Fruit fly (Drosophila melanogaster): ENCODE measurements around the gene CG5391.

Gene CG5391

DNA sequence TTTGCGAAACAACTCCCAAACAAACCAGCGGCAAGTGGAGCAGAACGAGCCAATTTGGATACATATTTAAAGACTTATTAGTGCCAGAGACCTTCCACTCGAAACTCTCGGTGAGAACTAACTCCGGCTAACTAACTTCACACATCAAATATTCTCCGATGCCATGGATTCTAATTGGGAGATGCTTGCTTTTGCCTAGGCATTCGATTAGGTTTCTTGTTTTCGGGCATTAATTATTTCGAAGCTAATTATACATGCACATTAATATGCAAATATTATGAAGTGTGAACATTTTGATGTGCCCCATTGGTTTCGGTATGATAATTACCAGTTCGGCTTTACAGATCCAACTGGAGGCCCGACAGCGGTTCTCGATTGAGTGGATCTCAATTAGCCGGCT lies 8.2 kb upstream of the CG5391 start, which contains the start of gene CG5386:
TSS of gene CG5386 (minus strand) at position 101 of the 400 bp plus-strand sequence.
- TF ChIP-seq br (GFP tag; optimal IDR thresholded peaks at IDR 0.05) (no peak), HLH106 (tag; optimal IDR thresholded peaks at IDR 0.05) (no peak), GATAd (GFP tag; optimal IDR thresholded peaks at IDR 0.05) (no peak), Dif (GFP tag; optimal IDR thresholded peaks at IDR 0.05; ENCODE audit: partially characterized antibody) (no peak), usp (GFP tag; optimal IDR thresholded peaks at IDR 0.05) (no peak)

DNA sequence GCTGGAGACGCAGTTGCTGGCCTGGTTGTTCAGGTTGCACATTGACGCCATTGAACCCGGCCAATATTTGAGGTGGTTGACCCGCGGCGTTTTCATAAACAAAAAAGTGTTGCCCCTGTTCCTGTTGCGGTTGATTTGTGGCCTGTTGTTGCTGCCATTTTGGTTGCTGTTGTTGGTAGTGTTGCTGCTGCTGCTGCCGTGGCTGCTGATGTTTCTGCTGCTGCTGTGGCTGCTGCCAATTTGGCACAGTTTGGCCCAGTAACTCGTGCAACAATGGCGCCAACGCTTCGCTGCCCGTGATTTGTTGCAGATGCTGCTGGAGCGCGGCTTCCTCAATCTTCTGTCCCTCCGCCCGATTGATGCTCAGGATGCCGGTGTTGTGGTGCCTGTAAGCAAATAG lies 7.7 kb upstream of the CG5391 start:
- TF ChIP-seq dmrt93B (GFP tag; optimal IDR thresholded peaks at IDR 0.05) (no peak), CG32264 (GFP tag; optimal IDR thresholded peaks at IDR 0.05) (no peak), fru (GFP tag; optimal IDR thresholded peaks at IDR 0.05) (no peak), dl (GFP tag; optimal IDR thresholded peaks at IDR 0.05; ENCODE audit: insufficient read depth in 1 of 2, partially characterized antibody in 2 of 2) (no peak), Dfd (GFP tag; optimal IDR thresholded peaks at IDR 0.05) (peak; percentile 74), CG9705 (GFP tag; optimal IDR thresholded peaks at IDR 0.05) (no peak)

DNA sequence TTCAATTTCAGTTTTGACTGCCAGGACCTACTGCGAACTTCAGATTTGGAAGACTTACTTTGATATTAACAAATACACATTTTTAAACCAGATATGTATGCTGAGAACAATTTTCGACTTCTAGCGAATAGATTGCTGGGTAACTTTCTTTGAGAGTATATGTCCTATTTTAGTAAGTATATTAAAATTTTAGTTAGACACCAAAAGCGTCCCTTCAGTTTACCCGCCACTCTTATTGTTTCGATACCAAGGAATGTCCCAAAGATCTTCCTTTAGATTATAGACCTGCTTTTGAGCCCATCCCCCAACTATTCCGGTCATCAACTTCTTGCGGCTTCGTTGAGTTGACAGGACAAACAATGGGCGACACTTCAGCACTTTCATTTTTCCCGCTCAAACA lies 6.3 kb upstream of the CG5391 start, which contains the start of gene CG5388:
TSS of gene CG5388 (minus strand) at position 101 of the 400 bp plus-strand sequence.
- TF ChIP-seq tai (GFP tag; optimal IDR thresholded peaks at IDR 0.05), result no peak
- TF ChIP-seq CG32264 (GFP tag; optimal IDR thresholded peaks at IDR 0.05), result no peak
- TF ChIP-seq Sp1 (GFP tag; optimal IDR thresholded peaks at IDR 0.05), result no peak
- TF ChIP-seq Dif (GFP tag; optimal IDR thresholded peaks at IDR 0.05; ENCODE audit: partially characterized antibody), result no peak
- no peak for TF ChIP-seq GATAd (GFP tag; optimal IDR thresholded peaks at IDR 0.05)
- TF ChIP-seq CG9705 (GFP tag; optimal IDR thresholded peaks at IDR 0.05), result no peak
- no peak for TF ChIP-seq Myc (optimal IDR thresholded peaks at IDR 0.05)
- no peak for TF ChIP-seq fru (GFP tag; optimal IDR thresholded peaks at IDR 0.05)
- no peak for TF ChIP-seq Hnf4 (GFP tag; optimal IDR thresholded peaks at IDR 0.05)
- no peak for TF ChIP-seq Hr78 (GFP tag; optimal IDR thresholded peaks at IDR 0.05)

DNA sequence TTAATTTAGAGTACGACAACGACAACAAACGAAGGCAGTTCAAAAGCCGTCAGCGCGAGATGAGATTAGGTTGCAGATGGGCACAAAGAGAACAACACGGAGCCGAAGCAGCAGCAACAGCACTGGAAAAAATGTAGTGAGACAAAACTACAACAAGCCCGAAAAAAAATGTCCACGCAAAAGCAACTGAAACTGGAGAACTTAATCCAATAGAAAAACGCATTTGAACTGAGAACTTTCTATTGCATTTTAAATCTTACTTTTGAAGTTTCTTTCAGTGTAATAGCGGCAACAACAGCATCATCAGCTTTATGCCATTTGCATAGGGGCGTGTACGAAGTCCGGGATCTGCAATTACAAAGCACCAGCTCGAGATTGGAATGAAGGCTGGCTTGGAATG lies 5.6 kb upstream of the CG5391 start:
- TF ChIP-seq Hnf4 (GFP tag; optimal IDR thresholded peaks at IDR 0.05) (peak; percentile 55), br (GFP tag; optimal IDR thresholded peaks at IDR 0.05) (peak; percentile 64), fru (GFP tag; optimal IDR thresholded peaks at IDR 0.05) (peak; percentile 57), woc (GFP tag; optimal IDR thresholded peaks at IDR 0.05) (peak; percentile 16), rgr (GFP tag; optimal IDR thresholded peaks at IDR 0.05) (peak; percentile 47), CG9705 (GFP tag; optimal IDR thresholded peaks at IDR 0.05) (peak; percentile 17), OdsH (GFP tag; optimal IDR thresholded peaks at IDR 0.05) (peak; percentile 46), tai (GFP tag; optimal IDR thresholded peaks at IDR 0.05) (peak; percentile 33), CG32264 (GFP tag; optimal IDR thresholded peaks at IDR 0.05) (no peak), HLH106 (tag; optimal IDR thresholded peaks at IDR 0.05) (peak; percentile 64), Sp1 (GFP tag; optimal IDR thresholded peaks at IDR 0.05) (peak; percentile 62), foxo (GFP tag; optimal IDR thresholded peaks at IDR 0.05) (peak in 1 of 2 experiments; percentile 64), ey (GFP tag; optimal IDR thresholded peaks at IDR 0.05) (peak; percentile 65), Rel (GFP tag; optimal IDR thresholded peaks at IDR 0.05) (no peak), Rel (tag; optimal IDR thresholded peaks at IDR 0.05) (no peak), psq (GFP tag; optimal IDR thresholded peaks at IDR 0.05) (peak; percentile 27), Dif (GFP tag; optimal IDR thresholded peaks at IDR 0.05; ENCODE audit: partially characterized antibody) (no peak), h (GFP tag; optimal IDR thresholded peaks at IDR 0.05) (peak; percentile 71), Dfd (GFP tag; optimal IDR thresholded peaks at IDR 0.05) (no peak)

DNA sequence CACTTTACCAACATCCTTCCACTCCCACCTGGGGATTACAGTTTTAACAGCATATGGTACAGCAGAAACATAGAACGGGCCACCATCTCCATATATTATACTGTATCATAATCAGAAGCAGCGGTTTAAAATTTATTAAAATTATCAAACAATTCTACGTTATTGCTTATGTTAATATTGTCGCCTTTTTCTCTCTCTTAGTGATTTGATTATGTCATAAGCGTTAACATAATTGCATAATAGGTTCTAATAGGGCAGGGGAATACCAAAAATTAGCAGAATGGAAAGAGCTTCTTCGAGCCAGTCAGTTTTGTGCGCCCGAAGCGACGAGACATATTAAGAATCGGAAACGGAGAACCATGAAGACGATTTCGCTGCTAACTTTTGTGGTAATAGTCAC lies 2.3 kb downstream of the CG5391 start, which contains the start of gene CG13862:
TSS of gene CG13862 (plus strand) at position 301 of the 400 bp plus-strand sequence.
- TF ChIP-seq Sp1 (GFP tag; optimal IDR thresholded peaks at IDR 0.05) (no peak), OdsH (GFP tag; optimal IDR thresholded peaks at IDR 0.05) (no peak), psq (GFP tag; optimal IDR thresholded peaks at IDR 0.05) (no peak), Hnf4 (GFP tag; optimal IDR thresholded peaks at IDR 0.05) (no peak), CrebA (GFP tag; optimal IDR thresholded peaks at IDR 0.05; ENCODE audit: borderline replicate concordance) (no peak), fru (GFP tag; optimal IDR thresholded peaks at IDR 0.05) (no peak), lola (GFP tag; optimal IDR thresholded peaks at IDR 0.05) (no peak), Dfd (GFP tag; optimal IDR thresholded peaks at IDR 0.05) (no peak), CG32264 (GFP tag; optimal IDR thresholded peaks at IDR 0.05) (no peak), CG9705 (GFP tag; optimal IDR thresholded peaks at IDR 0.05) (no peak), HLH106 (tag; optimal IDR thresholded peaks at IDR 0.05) (no peak), GATAd (GFP tag; optimal IDR thresholded peaks at IDR 0.05) (no peak), h (GFP tag; optimal IDR thresholded peaks at IDR 0.05) (no peak), sage (GFP tag; optimal IDR thresholded peaks at IDR 0.05) (no peak), Abd-B (GFP tag; optimal IDR thresholded peaks at IDR 0.05) (no peak), pan (optimal IDR thresholded peaks at IDR 0.05) (no peak), Vsx2 (GFP tag; optimal IDR thresholded peaks at IDR 0.05; ENCODE audit: partially characterized antibody) (no peak), tai (GFP tag; optimal IDR thresholded peaks at IDR 0.05) (no peak), dmrt93B (GFP tag; optimal IDR thresholded peaks at IDR 0.05) (no peak)
